Worm (Caenorhabditis elegans): ENCODE data around the gene C23G10.11.

DNA sequence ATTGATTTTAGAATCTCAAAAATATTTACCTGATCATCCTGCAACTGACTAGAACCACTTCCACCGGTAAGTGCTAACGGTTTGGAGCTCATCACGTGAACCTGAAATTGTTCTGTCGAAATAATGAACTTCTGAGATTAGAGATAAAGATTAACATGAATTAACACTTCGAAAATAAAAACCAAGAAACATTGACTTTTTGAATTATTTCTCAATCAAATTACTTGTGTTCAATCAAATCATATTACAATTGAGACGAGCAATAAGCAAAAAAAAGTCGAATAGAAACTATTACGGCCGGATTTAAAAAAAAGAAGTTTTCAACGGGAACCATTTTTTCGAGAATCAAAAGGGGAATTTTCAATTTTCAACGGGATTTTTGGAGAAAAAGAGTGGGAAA, 30.4 kb upstream of the C23G10.11 start, which contains the start of gene bcas-2:
- no peak for TF ChIP-seq nhr-76 (tag; optimal IDR thresholded peaks at IDR 0.05)
- no peak for TF ChIP-seq ZK546.5 (tag; optimal IDR thresholded peaks at IDR 0.05)
- no peak for TF ChIP-seq nhr-77 (tag; optimal IDR thresholded peaks at IDR 0.05)
- no peak for TF ChIP-seq nhr-12 (tag; optimal IDR thresholded peaks at IDR 0.05)
- TF ChIP-seq zag-1 (tag; optimal IDR thresholded peaks at IDR 0.05), result no peak
- no peak for TF ChIP-seq snpc-4 (tag; optimal IDR thresholded peaks at IDR 0.05)
- no peak for TF ChIP-seq ceh-16 (tag; optimal IDR thresholded peaks at IDR 0.05)
- TF ChIP-seq ama-1 (optimal IDR thresholded peaks at IDR 0.05), result no peak
- no peak for TF ChIP-seq R02D3.7 (tag; optimal IDR thresholded peaks at IDR 0.05)
- no peak for TF ChIP-seq fkh-2 (tag; optimal IDR thresholded peaks at IDR 0.05)
- TF ChIP-seq jun-1 (tag; optimal IDR thresholded peaks at IDR 0.05), result no peak
- TF ChIP-seq fkh-10 (GFP tag; optimal IDR thresholded peaks at IDR 0.05), result no peak
- TF ChIP-seq nhr-28 (tag; optimal IDR thresholded peaks at IDR 0.05), result no peak
- TF ChIP-seq ceh-28 (tag; optimal IDR thresholded peaks at IDR 0.05), result no peak
